Worm (Caenorhabditis elegans) whole organism, L4 larva: Measurements from ENCODE around the gene rnh-1.2.

ENCODE experiments used
- F44E2.7 ChIP-seq: fragments of 200-800 bp; sonication (Bioruptor generic); IDR thresholded peaks from 2 replicates; pipeline ENCODE4 v2.1.2; 2022; ENCODE audit warnings: missing genetic modification characterization, missing compliant biosample characterization
- ama-1 ChIP-seq: fragments of 150-350 bp; optimal IDR thresholded peaks from 2 replicates; lab custom pipeline; 2014; ENCODE audit warnings: inconsistent platforms, mixed read lengths
- ces-1 ChIP-seq: fragments of 150-350 bp; sonication (generic microtip); optimal IDR thresholded peaks from 4 replicates; lab custom pipeline; 2014; ENCODE audit warnings: missing biosample characterization, missing genetic modification reagents, missing genetic modification characterization
- ctbp-1 ChIP-seq: fragments of 200-800 bp; sonication (Bioruptor generic); IDR thresholded peaks from 2 replicates; pipeline ENCODE4 v1.3.6; 2022; ENCODE audit warnings: missing genetic modification reagents, missing genetic modification characterization, missing compliant biosample characterization
- nhr-11 ChIP-seq: fragments of 150-350 bp; optimal IDR thresholded peaks from 2 replicates; lab custom pipeline; 2014; ENCODE audit warnings: missing biosample characterization, missing genetic modification characterization
- pha-4 ChIP-seq, 2 experiments: fragments of 150-350 bp in 1 of 2; fragments of 200-800 bp in 1 of 2; sonication (Bioruptor generic) in 1 of 2; IDR thresholded peaks in 1 of 2; optimal IDR thresholded peaks in 1 of 2; 2 replicates each; pipeline versions ENCODE4 v1.3.6 to Lab custom; 2014 to 2022; ENCODE audit warnings: missing genetic modification characterization in 2 of 2, missing genetic modification reagents in 2 of 2, missing biosample characterization in 1 of 2, missing compliant biosample characterization in 1 of 2
- sdz-12 ChIP-seq: fragments of 200-800 bp; sonication (Bioruptor generic); optimal IDR thresholded peaks from 2 replicates; lab custom pipeline; 2018; ENCODE audit warnings: mild to moderate bottlenecking, missing genetic modification characterization, missing compliant biosample characterization
- snpc-4 ChIP-seq: fragments of 150-350 bp; optimal IDR thresholded peaks from 2 replicates; lab custom pipeline; 2014; ENCODE audit warnings: missing biosample characterization, missing genetic modification characterization
- unc-39 ChIP-seq: sonication (generic microtip); optimal IDR thresholded peaks from 2 replicates; lab custom pipeline; 2017; ENCODE audit warnings: missing biosample characterization, missing genetic modification characterization
- unc-62 ChIP-seq, 3 experiments: fragments of 150-350 bp in 1 of 3; sonication (generic microtip); optimal IDR thresholded peaks in 2 of 3; peaks in 1 of 3; 1 replicate in 1 of 3; 2 replicates in 2 of 3; lab custom pipeline; 2014 to 2017; ENCODE audit warnings: missing biosample characterization in 3 of 3, missing genetic modification characterization in 3 of 3, missing genetic modification reagents in 3 of 3, missing genotype in 1 of 3

- TF ChIP-seq unc-62 (GFP tag; optimal IDR thresholded peaks at IDR 0.05 in 1 of 2; lab: Kevin White, UChicago) (peak in 1 of 2 experiments; percentile 29), unc-62 (tag; optimal IDR thresholded peaks at IDR 0.05; lab: Kevin White, UChicago) (no peak), sdz-12 (GFP tag; lab: Kevin White, UChicago) (no peak), snpc-4 (tag; lab: Kevin White, UChicago) (no peak), nhr-11 (no peak), pha-4 (GFP tag; IDR thresholded peaks at IDR 0.05; lab: Robert Waterston, UW) (no peak), pha-4 (tag; optimal IDR thresholded peaks at IDR 0.05; lab: Kevin White, UChicago) (no peak), ctbp-1 (GFP tag; lab: Robert Waterston, UW) (no peak), F44E2.7 (GFP tag; lab: Robert Waterston, UW) (no peak), ces-1 (GFP tag; lab: Kevin White, UChicago) (no peak), ama-1 (lab: Kevin White, UChicago) (no peak), unc-39 (tag; lab: Kevin White, UChicago) (no peak)
These were observed 44.2 kb downstream of the rnh-1.2 start, which contains the start of gene cyp-13A4 for ce11 chrII:9797664-9798063.
